Fruit fly (Drosophila melanogaster): ENCODE measurements around the gene Sbat.

Sbat gene

dm6 chr2L:2872968-2873728, 5.0 kb upstream of the Sbat start:
- no peak for TF ChIP-seq CG7987 (GFP tag; optimal IDR thresholded peaks at IDR 0.05)
- TF ChIP-seq toy (GFP tag; IDR thresholded peaks at IDR 0.05), result peak; percentile 47; the same call in 1 of the 2 replicates
- peak; percentile 23 for TF ChIP-seq sd (tag; optimal IDR thresholded peaks at IDR 0.05)
- peak; percentile 49 for TF ChIP-seq CG32532 (GFP tag; IDR thresholded peaks at IDR 0.05)
- TF ChIP-seq lmd (GFP tag; IDR thresholded peaks at IDR 0.05), result peak; percentile 23; the same call in 1 of the 2 replicates
- peak; percentile 16 for TF ChIP-seq Oli (tag; optimal IDR thresholded peaks at IDR 0.05)
- peak; percentile 1 for TF ChIP-seq D19A (tag; optimal IDR thresholded peaks at IDR 0.05)
- TF ChIP-seq CG1603 (tag; optimal IDR thresholded peaks at IDR 0.05), result peak; percentile 10
- TF ChIP-seq run (tag; optimal IDR thresholded peaks at IDR 0.05), result no peak
- TF ChIP-seq knrl (GFP tag; IDR thresholded peaks at IDR 0.05; ENCODE audit: partially characterized antibody), result no peak
- peak; percentile 31; the same call in 1 of the 2 replicates for TF ChIP-seq Taf1 (GFP tag; IDR thresholded peaks at IDR 0.05)
- TF ChIP-seq crc (GFP tag; optimal IDR thresholded peaks at IDR 0.05), result peak; percentile 22
- TF ChIP-seq Sox100B (GFP tag; optimal IDR thresholded peaks at IDR 0.05), result peak; percentile 26
- peak in 1 of 2 experiments; percentile 31 for TF ChIP-seq dpn (GFP tag; optimal IDR thresholded peaks at IDR 0.05)
- TF ChIP-seq D (optimal IDR thresholded peaks at IDR 0.05), result no peak
- peak; percentile 45 for TF ChIP-seq D (GFP tag; optimal IDR thresholded peaks at IDR 0.05)
- TF ChIP-seq sqz (GFP tag; optimal IDR thresholded peaks at IDR 0.05), result no peak
- no peak for TF ChIP-seq CG8478 (optimal IDR thresholded peaks at IDR 0.05)
- no peak for TF ChIP-seq CG11723 (GFP tag; optimal IDR thresholded peaks at IDR 0.05)
- TF ChIP-seq CG2120 (GFP tag; optimal IDR thresholded peaks at IDR 0.05), result peak; percentile 51
- TF ChIP-seq CG3847 (GFP tag; IDR thresholded peaks at IDR 0.05), result peak; percentile 27; the same call in 1 of the 2 replicates
- peak; percentile 43; the same call in 2 of the 3 replicates for TF ChIP-seq ci (GFP tag; IDR thresholded peaks at IDR 0.05)
- TF ChIP-seq lov (optimal IDR thresholded peaks at IDR 0.05), result no peak
- no peak for TF ChIP-seq lov (GFP tag; IDR thresholded peaks at IDR 0.05)
- peak; percentile 9; the same call in 1 of the 4 replicates for TF ChIP-seq Gug (GFP tag; IDR thresholded peaks at IDR 0.05)
- peak; percentile 25 for TF ChIP-seq CG18599 (GFP tag; optimal IDR thresholded peaks at IDR 0.05)
- peak; percentile 6 for TF ChIP-seq CG13624 (GFP tag; optimal IDR thresholded peaks at IDR 0.05)
- TF ChIP-seq lbe (GFP tag; optimal IDR thresholded peaks at IDR 0.05), result no peak
- no peak for TF ChIP-seq D19B (GFP tag; optimal IDR thresholded peaks at IDR 0.05)
- peak; percentile 78 for TF ChIP-seq kay (GFP tag; optimal IDR thresholded peaks at IDR 0.05)
- no peak for TF ChIP-seq her (GFP tag; optimal IDR thresholded peaks at IDR 0.05)
- 0 out of 2 replicates have a peak, but pooled peaks have one; percentile 29 for TF ChIP-seq chm (GFP tag; IDR thresholded peaks at IDR 0.05)
- peak; percentile 44; the same call in 1 of the 2 replicates for TF ChIP-seq Ptx1 (GFP tag; IDR thresholded peaks at IDR 0.05)
- peak; percentile 5 for TF ChIP-seq Six4 (GFP tag; optimal IDR thresholded peaks at IDR 0.05)
- peak; percentile 30 for TF ChIP-seq luna (GFP tag; optimal IDR thresholded peaks at IDR 0.05)
- 0 out of 2 replicates have a peak, but pooled peaks have one; percentile 6 for TF ChIP-seq sob (GFP tag; IDR thresholded peaks at IDR 0.05)
- peak; percentile 20 for TF ChIP-seq CG7556 (GFP tag; optimal IDR thresholded peaks at IDR 0.05)
- TF ChIP-seq CG9609 (GFP tag; optimal IDR thresholded peaks at IDR 0.05), result peak; percentile 11
- no peak for TF ChIP-seq Stat92E (GFP tag; optimal IDR thresholded peaks at IDR 0.05)
- peak; percentile 79; the same call in 2 of the 4 replicates for TF ChIP-seq chinmo (GFP tag; IDR thresholded peaks at IDR 0.05; ENCODE audit: partially characterized antibody)
- TF ChIP-seq CG17612 (GFP tag; IDR thresholded peaks at IDR 0.05), result no peak
- TF ChIP-seq Med (GFP tag), result peak; percentile 79
- no peak for TF ChIP-seq trem (tag; optimal IDR thresholded peaks at IDR 0.05)
- TF ChIP-seq CG11696 (GFP tag; IDR thresholded peaks at IDR 0.05), result no peak
- peak; percentile 2 for TF ChIP-seq CHES-1-like (GFP tag; optimal IDR thresholded peaks at IDR 0.05)
- TF ChIP-seq oc (tag; optimal IDR thresholded peaks at IDR 0.05), result no peak
- peak; percentile 33 for TF ChIP-seq CG30403 (GFP tag; optimal IDR thresholded peaks at IDR 0.05)
- peak; percentile 31 for TF ChIP-seq CG10979 (tag; optimal IDR thresholded peaks at IDR 0.05)
- peak in 1 of 2 experiments; percentile 49 for TF ChIP-seq tll (GFP tag; optimal IDR thresholded peaks at IDR 0.05)
